Fruit fly (Drosophila melanogaster) whole organism, wandering third instar larva: Measurements from ENCODE around the gene sl.
A peak's percentile ranks its signal among the peaks of the same experiment; 100 is the strongest.

Source experiments
- Hnf4 ChIP-seq: fragments of 200-800 bp; sonication (Bioruptor generic); optimal IDR thresholded peaks from 2 replicates; lab custom pipeline; 2016; ENCODE audit warnings: missing biosample characterization, mild to moderate bottlenecking, missing genetic modification characterization
- N ChIP-seq: fragments of >200 bp; optimal IDR thresholded peaks from 2 replicates; lab custom pipeline; 2018; ENCODE audit warnings: missing biosample characterization, missing external identifiers, missing genetic modification characterization
- foxo ChIP-seq, 2 experiments: fragments of 200-800 bp; sonication (Bioruptor generic); optimal IDR thresholded peaks; 2 replicates in 1 of 2; 3 replicates in 1 of 2; lab custom pipeline; 2016 to 2017; ENCODE audit warnings: missing biosample characterization in 2 of 2, missing genetic modification characterization in 2 of 2
- h ChIP-seq: fragments of 200-800 bp; sonication (Bioruptor generic); optimal IDR thresholded peaks from 3 replicates; lab custom pipeline; 2016; ENCODE audit warnings: missing biosample characterization, mild to moderate bottlenecking, missing genetic modification characterization
- sv ChIP-seq: fragments of 200-800 bp; sonication (Bioruptor generic); optimal IDR thresholded peaks from 3 replicates; lab custom pipeline; 2016; ENCODE audit warnings: missing biosample characterization, missing genetic modification characterization

- no peak for TF ChIP-seq Hnf4 (GFP tag; lab: Kevin White, UChicago)
- TF ChIP-seq foxo (GFP tag; optimal IDR thresholded peaks at IDR 0.05; lab: Kevin White, UChicago), result peak in 1 of 2 experiments; percentile 25
- no peak for TF ChIP-seq sv (GFP tag; lab: Kevin White, UChicago)
- no peak for TF ChIP-seq N (GFP tag; lab: Kevin White, UChicago)
- TF ChIP-seq h, result no peak
Measured at dm6 chrX:16313078-16313875, 36.8 kb upstream of the sl start, which contains the start of the genes CG9915 and SWIP.
